Fruit fly (Drosophila melanogaster): ENCODE results near the gene red.

dm6 chr3R:14299891-14300290 lies 11.0 kb downstream of the red start:
- TF ChIP-seq fd96Ca (GFP tag; IDR thresholded peaks at IDR 0.05), result no peak
- TF ChIP-seq Ets98B (GFP tag; IDR thresholded peaks at IDR 0.05), result no peak
- TF ChIP-seq CG12605 (GFP tag; IDR thresholded peaks at IDR 0.05), result no peak
- TF ChIP-seq CG17806 (tag; optimal IDR thresholded peaks at IDR 0.05), result no peak
- TF ChIP-seq CG8301 (tag; optimal IDR thresholded peaks at IDR 0.05), result no peak
- TF ChIP-seq CG8159 (tag; optimal IDR thresholded peaks at IDR 0.05), result no peak
- no peak for TF ChIP-seq rn (GFP tag; IDR thresholded peaks at IDR 0.05)
- no peak for TF ChIP-seq CG4496 (GFP tag; IDR thresholded peaks at IDR 0.05)
- no peak for TF ChIP-seq D1 (tag; optimal IDR thresholded peaks at IDR 0.05)
- no peak for TF ChIP-seq Snoo (tag; optimal IDR thresholded peaks at IDR 0.05)
- TF ChIP-seq gl (tag; optimal IDR thresholded peaks at IDR 0.05), result no peak

Measured in whole organism, pupa.